Fruit fly (Drosophila melanogaster) whole organism, wandering third instar larva: ENCODE results near the gene CG7766.

Source experiments
- Abd-B ChIP-seq: fragments of >200 bp; optimal IDR thresholded peaks from 2 replicates; lab custom pipeline; 2017; ENCODE audit warnings: missing biosample characterization, missing genetic modification characterization
- CG32264 ChIP-seq: fragments of 200-800 bp; sonication (Bioruptor generic); optimal IDR thresholded peaks from 2 replicates; lab custom pipeline; 2016; ENCODE audit warnings: missing biosample characterization, missing genetic modification characterization
- CG9705 ChIP-seq: fragments of 200-800 bp; sonication (Bioruptor generic); optimal IDR thresholded peaks from 2 replicates; lab custom pipeline; 2018; ENCODE audit warnings: missing biosample characterization, mild to moderate bottlenecking, missing genetic modification characterization
- CrebA ChIP-seq: fragments of 200-800 bp; sonication (Bioruptor generic); optimal IDR thresholded peaks from 2 replicates; lab custom pipeline; 2016; ENCODE audit warnings: missing biosample characterization, mild to moderate bottlenecking, missing genetic modification characterization, borderline replicate concordance
- Dfd ChIP-seq: fragments of >200 bp; optimal IDR thresholded peaks from 2 replicates; lab custom pipeline; 2017; ENCODE audit warnings: missing biosample characterization, missing genetic modification characterization
- Dif ChIP-seq: fragments of 200-275, 200-300 bp; sonication (Bioruptor generic); optimal IDR thresholded peaks from 2 replicates; lab custom pipeline; 2018; ENCODE audit warnings: missing biosample characterization, missing genetic modification characterization; ENCODE audit not compliant: partially characterized antibody
- GATAd ChIP-seq: sonication (Bioruptor generic); optimal IDR thresholded peaks from 2 replicates; lab custom pipeline; 2016; ENCODE audit warnings: missing biosample characterization, missing genetic modification characterization
- HLH106 ChIP-seq: fragments of 200-800 bp; optimal IDR thresholded peaks from 3 replicates; lab custom pipeline; 2019; ENCODE audit warnings: missing biosample characterization, mild to moderate bottlenecking, missing genetic modification characterization, moderate library complexity
- Hnf4 ChIP-seq: fragments of 200-800 bp; sonication (Bioruptor generic); optimal IDR thresholded peaks from 2 replicates; lab custom pipeline; 2016; ENCODE audit warnings: missing biosample characterization, mild to moderate bottlenecking, missing genetic modification characterization
- Hr78 ChIP-seq: fragments of >200 bp; optimal IDR thresholded peaks from 2 replicates; lab custom pipeline; 2017; ENCODE audit warnings: missing biosample characterization, missing genetic modification characterization
- Hr83 ChIP-seq: fragments of 200-300 bp; sonication (Bioruptor generic); optimal IDR thresholded peaks from 2 replicates; lab custom pipeline; 2016; ENCODE audit warnings: missing biosample characterization, mild to moderate bottlenecking, missing genetic modification characterization, moderate library complexity; ENCODE audit not compliant: poor library complexity, severe bottlenecking
- Jra ChIP-seq: sonication (Bioruptor generic); optimal IDR thresholded peaks from 2 replicates; lab custom pipeline; 2016; ENCODE audit warnings: missing biosample characterization, missing genetic modification characterization
- Mio ChIP-seq: sonication (Bioruptor generic); optimal IDR thresholded peaks from 2 replicates; lab custom pipeline; 2016; ENCODE audit warnings: missing biosample characterization, missing genetic modification characterization
- Myc ChIP-seq: fragments of >200 bp; optimal IDR thresholded peaks from 2 replicates; lab custom pipeline; 2017
- N ChIP-seq: fragments of >200 bp; optimal IDR thresholded peaks from 2 replicates; lab custom pipeline; 2018; ENCODE audit warnings: missing biosample characterization, missing external identifiers, missing genetic modification characterization
- OdsH ChIP-seq: fragments of 200-800 bp; sonication (Bioruptor generic); optimal IDR thresholded peaks from 2 replicates; lab custom pipeline; 2016; ENCODE audit warnings: missing biosample characterization, mild to moderate bottlenecking, missing genetic modification characterization
- Rel ChIP-seq, 2 experiments: fragments of 200-800 bp; sonication (Bioruptor generic) in 1 of 2; optimal IDR thresholded peaks; 2 replicates in 1 of 2; 3 replicates in 1 of 2; lab custom pipeline; 2016 to 2019; ENCODE audit warnings: mild to moderate bottlenecking in 2 of 2, missing biosample characterization in 2 of 2, missing genetic modification characterization in 2 of 2, moderate library complexity in 1 of 2
- Sp1 ChIP-seq: fragments of 200-800 bp; sonication (Bioruptor generic); optimal IDR thresholded peaks from 3 replicates; lab custom pipeline; 2019; ENCODE audit warnings: missing biosample characterization, mild to moderate bottlenecking, missing genetic modification characterization, moderate library complexity
- Vsx2 ChIP-seq: fragments of 200-300, 225-300 bp; sonication (Bioruptor generic); optimal IDR thresholded peaks from 2 replicates; lab custom pipeline; 2018; ENCODE audit warnings: missing biosample characterization, missing genetic modification characterization; ENCODE audit not compliant: partially characterized antibody
- br ChIP-seq: fragments of 200-800 bp; sonication (Bioruptor generic); optimal IDR thresholded peaks from 2 replicates; lab custom pipeline; 2016; ENCODE audit warnings: missing biosample characterization, missing genetic modification characterization
- brk ChIP-seq: fragments of 200-800 bp; sonication (Bioruptor generic); optimal IDR thresholded peaks from 2 replicates; lab custom pipeline; 2016; ENCODE audit warnings: missing biosample characterization, mild to moderate bottlenecking, missing genetic modification characterization
- dl ChIP-seq, 2 experiments: fragments of 175-275, 200-275 bp in 1 of 2; fragments of 200-275 bp in 1 of 2; sonication (Bioruptor generic); optimal IDR thresholded peaks; lab custom pipeline; 2018; ENCODE audit warnings: mild to moderate bottlenecking in 2 of 2, missing biosample characterization in 2 of 2, missing genetic modification characterization in 2 of 2, moderate library complexity in 2 of 2; ENCODE audit not compliant: partially characterized antibody in 2 of 2, insufficient read depth in 1 of 2
- dmrt93B ChIP-seq: fragments of 200-800 bp; sonication (Bioruptor generic); optimal IDR thresholded peaks from 2 replicates; lab custom pipeline; 2018; ENCODE audit warnings: missing biosample characterization, mild to moderate bottlenecking, missing genetic modification characterization
- dsf ChIP-seq: sonication (Bioruptor generic); optimal IDR thresholded peaks from 2 replicates; lab custom pipeline; 2016; ENCODE audit warnings: missing biosample characterization, missing genetic modification characterization, borderline replicate concordance
- ey ChIP-seq: fragments of 200-800 bp; sonication (Bioruptor generic); optimal IDR thresholded peaks from 2 replicates; lab custom pipeline; 2016; ENCODE audit warnings: missing biosample characterization, missing genetic modification characterization
- foxo ChIP-seq, 2 experiments: fragments of 200-800 bp; sonication (Bioruptor generic); optimal IDR thresholded peaks; 2 replicates in 1 of 2; 3 replicates in 1 of 2; lab custom pipeline; 2016 to 2017; ENCODE audit warnings: missing biosample characterization in 2 of 2, missing genetic modification characterization in 2 of 2
- fru ChIP-seq: fragments of 200-800 bp; sonication (Bioruptor generic); optimal IDR thresholded peaks from 3 replicates; lab custom pipeline; 2016; ENCODE audit warnings: missing biosample characterization, mild to moderate bottlenecking, missing genetic modification characterization
- h ChIP-seq: fragments of 200-800 bp; sonication (Bioruptor generic); optimal IDR thresholded peaks from 3 replicates; lab custom pipeline; 2016; ENCODE audit warnings: missing biosample characterization, mild to moderate bottlenecking, missing genetic modification characterization
- jim ChIP-seq: fragments of 175-275, 200-325 bp; sonication (Bioruptor generic); optimal IDR thresholded peaks from 2 replicates; lab custom pipeline; 2016; ENCODE audit warnings: missing biosample characterization, mild to moderate bottlenecking, missing genetic modification characterization
- lola ChIP-seq: fragments of >200 bp; optimal IDR thresholded peaks from 2 replicates; lab custom pipeline; 2017; ENCODE audit warnings: missing biosample characterization, missing genetic modification characterization
- pan ChIP-seq: fragments of >200 bp; optimal IDR thresholded peaks from 2 replicates; lab custom pipeline; 2017
- psq ChIP-seq: fragments of 200-800 bp; sonication (Bioruptor generic); optimal IDR thresholded peaks from 3 replicates; lab custom pipeline; 2017; ENCODE audit warnings: missing biosample characterization, mild to moderate bottlenecking, missing genetic modification characterization, moderate library complexity
- rgr ChIP-seq: fragments of 200-800 bp; sonication (Bioruptor generic); optimal IDR thresholded peaks from 3 replicates; lab custom pipeline; 2016; ENCODE audit warnings: missing biosample characterization, mild to moderate bottlenecking, missing genetic modification characterization
- sage ChIP-seq: fragments of 200-800 bp; sonication (Bioruptor generic); optimal IDR thresholded peaks from 2 replicates; lab custom pipeline; 2016; ENCODE audit warnings: missing biosample characterization, mild to moderate bottlenecking, missing genetic modification characterization
- sv ChIP-seq: fragments of 200-800 bp; sonication (Bioruptor generic); optimal IDR thresholded peaks from 3 replicates; lab custom pipeline; 2016; ENCODE audit warnings: missing biosample characterization, missing genetic modification characterization
- tai ChIP-seq: sonication (Bioruptor generic); optimal IDR thresholded peaks from 2 replicates; lab custom pipeline; 2016; ENCODE audit warnings: missing biosample characterization, missing genetic modification characterization
- usp ChIP-seq: fragments of >200 bp; optimal IDR thresholded peaks from 2 replicates; lab custom pipeline; 2017; ENCODE audit warnings: missing biosample characterization, missing genetic modification characterization
- woc ChIP-seq: sonication (Bioruptor generic); optimal IDR thresholded peaks from 2 replicates; lab custom pipeline; 2016; ENCODE audit warnings: missing biosample characterization, mild to moderate bottlenecking, missing genetic modification characterization

Gene CG7766

dm6 chrX:9082600-9082999 lies 20.9 kb downstream of the CG7766 start, which contains the start of gene APC4 (continued):
- TF ChIP-seq sage (no peak), OdsH (no peak), N (no peak), CrebA (GFP tag; lab: Kevin White, UChicago) (no peak)

dm6 chrX:9080962-9081361 lies 22.6 kb downstream of the CG7766 start, which contains the start of the genes CG7246 and HP1b:
Gene CG7246, minus strand, starts transcription at chrX:9081057.
Gene HP1b, plus strand, starts transcription at chrX:9081063.
- TF ChIP-seq Hnf4 (peak; percentile 76), Myc (lab: Kevin White, UChicago) (no peak), rgr (GFP tag; lab: Kevin White, UChicago) (peak; percentile 78), fru (GFP tag; lab: Kevin White, UChicago) (peak; percentile 76), CrebA (GFP tag; lab: Kevin White, UChicago) (no peak), woc (GFP tag; lab: Kevin White, UChicago) (peak; percentile 57), jim (no peak), Sp1 (peak; percentile 69), Abd-B (GFP tag; lab: Kevin White, UChicago) (no peak), h (GFP tag; lab: Kevin White, UChicago) (peak; percentile 78), Dfd (no peak), OdsH (peak; percentile 67), CG32264 (GFP tag; lab: Kevin White, UChicago) (peak; percentile 26), brk (GFP tag; lab: Kevin White, UChicago) (no peak), HLH106 (tag; lab: Kevin White, UChicago) (peak; percentile 80), CG9705 (peak; percentile 34), dsf (peak; percentile 28), usp (no peak), Jra (peak; percentile 6), pan (no peak), foxo (GFP tag; optimal IDR thresholded peaks at IDR 0.05; lab: Kevin White, UChicago) (peak in 1 of 2 experiments; percentile 86), N (no peak), tai (GFP tag; lab: Kevin White, UChicago) (no peak), Hr83 (no peak), dmrt93B (GFP tag; lab: Kevin White, UChicago) (peak; percentile 32), Hr78 (GFP tag; lab: Kevin White, UChicago) (no peak), lola (GFP tag; lab: Kevin White, UChicago) (no peak), GATAd (GFP tag; lab: Kevin White, UChicago) (no peak), psq (peak; percentile 60), Mio (no peak), dl (GFP tag; optimal IDR thresholded peaks at IDR 0.05; lab: Kevin White, UChicago; ENCODE audit: insufficient read depth in 1 of 2, partially characterized antibody in 2 of 2) (no peak), sv (GFP tag; lab: Kevin White, UChicago) (peak; percentile 57), sage (peak; percentile 70), br (peak; percentile 49), Vsx2 (GFP tag; lab: Kevin White, UChicago) (no peak), Rel (GFP tag; optimal IDR thresholded peaks at IDR 0.05; lab: Kevin White, UChicago) (no peak), Rel (tag; optimal IDR thresholded peaks at IDR 0.05; lab: Kevin White, UChicago) (peak; percentile 41), Dif (GFP tag; lab: Kevin White, UChicago) (no peak), ey (GFP tag; lab: Kevin White, UChicago) (peak; percentile 52)
- TF ChIP-seq, all 38 proteins: peak for 20

dm6 chrX:9078263-9078662 lies 25.3 kb downstream of the CG7766 start, which contains the start of gene CG44325:
Gene CG44325, minus strand, starts transcription at chrX:9078499.
- peak; percentile 59 for TF ChIP-seq Dif (GFP tag; lab: Kevin White, UChicago)
- no peak for TF ChIP-seq OdsH
- TF ChIP-seq fru (GFP tag; lab: Kevin White, UChicago) = peak; percentile 39
- TF ChIP-seq Sp1 = peak; percentile 43
- TF ChIP-seq N = no peak
- TF ChIP-seq Hr78 (GFP tag; lab: Kevin White, UChicago) = no peak
- TF ChIP-seq Hnf4 = no peak
- TF ChIP-seq tai (GFP tag; lab: Kevin White, UChicago) = no peak
- no peak for TF ChIP-seq jim
- no peak for TF ChIP-seq usp
- TF ChIP-seq br = peak; percentile 29
- no peak for TF ChIP-seq dsf
- no peak for TF ChIP-seq ey (GFP tag; lab: Kevin White, UChicago)
- TF ChIP-seq Hr83 = peak; percentile 56
- TF ChIP-seq lola (GFP tag; lab: Kevin White, UChicago) = no peak
- TF ChIP-seq h (GFP tag; lab: Kevin White, UChicago) = peak; percentile 52
- TF ChIP-seq rgr (GFP tag; lab: Kevin White, UChicago) = peak; percentile 40
- no peak for TF ChIP-seq GATAd (GFP tag; lab: Kevin White, UChicago)
- TF ChIP-seq Mio = no peak
- TF ChIP-seq Abd-B (GFP tag; lab: Kevin White, UChicago) = no peak
- peak; percentile 23 for TF ChIP-seq Jra
- TF ChIP-seq dl (GFP tag; optimal IDR thresholded peaks at IDR 0.05; lab: Kevin White, UChicago; ENCODE audit: insufficient read depth in 1 of 2, partially characterized antibody in 2 of 2) = no peak
- no peak for TF ChIP-seq Rel (GFP tag; optimal IDR thresholded peaks at IDR 0.05; lab: Kevin White, UChicago)
- TF ChIP-seq Rel (tag; optimal IDR thresholded peaks at IDR 0.05; lab: Kevin White, UChicago) = peak; percentile 42
- TF ChIP-seq sage = no peak
- TF ChIP-seq Myc (lab: Kevin White, UChicago) = no peak
- TF ChIP-seq sv (GFP tag; lab: Kevin White, UChicago) = no peak
- TF ChIP-seq dmrt93B (GFP tag; lab: Kevin White, UChicago) = no peak
- no peak for TF ChIP-seq Vsx2 (GFP tag; lab: Kevin White, UChicago)
- TF ChIP-seq CrebA (GFP tag; lab: Kevin White, UChicago) = no peak
- TF ChIP-seq CG32264 (GFP tag; lab: Kevin White, UChicago) = no peak
- TF ChIP-seq HLH106 (tag; lab: Kevin White, UChicago) = peak; percentile 9
- TF ChIP-seq pan = no peak
